Worm (Caenorhabditis elegans): Measurements from ENCODE around the gene csq-1.
A peak's percentile ranks its signal among the peaks of the same experiment; 100 is the strongest.

The csq-1 gene

ce11 chrX:14684406-14684927, at the start of gene csq-1:
csq-1 (plus strand) TSS chrX:14684877.
- TF ChIP-seq F13H6.1 (tag; optimal IDR thresholded peaks at IDR 0.05) (no peak), C38D4.7 (GFP tag; optimal IDR thresholded peaks at IDR 0.05) (no peak), ceh-18 (tag; optimal IDR thresholded peaks at IDR 0.05) (peak; percentile 64), unc-55 (GFP tag; optimal IDR thresholded peaks at IDR 0.05) (no peak), hlh-8 (tag; optimal IDR thresholded peaks at IDR 0.05) (no peak), gmeb-2 (tag; optimal IDR thresholded peaks at IDR 0.05) (no peak), elt-4 (tag; optimal IDR thresholded peaks at IDR 0.05) (no peak), pat-9 (tag; optimal IDR thresholded peaks at IDR 0.05) (peak; percentile 5)

ce11 chrX:14636157-14636556, 48.5 kb upstream of the csq-1 start, which contains the start of gene F54E4.3:
F54E4.3 (minus strand) TSS chrX:14636421.
- TF ChIP-seq ceh-14 (tag; optimal IDR thresholded peaks at IDR 0.05): no peak
- no peak for TF ChIP-seq ceh-6 (GFP tag; optimal IDR thresholded peaks at IDR 0.05)
- TF ChIP-seq Y22D7AL.16 (tag; optimal IDR thresholded peaks at IDR 0.05): no peak
- no peak for TF ChIP-seq ref-2 (tag; optimal IDR thresholded peaks at IDR 0.05)
- TF ChIP-seq sox-2 (GFP tag; IDR thresholded peaks at IDR 0.05): no peak
- TF ChIP-seq pqm-1 (tag; optimal IDR thresholded peaks at IDR 0.05): no peak

- no peak for TF ChIP-seq hlh-13 (GFP tag; optimal IDR thresholded peaks at IDR 0.05)
- no peak for TF ChIP-seq fax-1 (tag; optimal IDR thresholded peaks at IDR 0.05)
- peak; percentile 60 for TF ChIP-seq unc-55 (GFP tag; optimal IDR thresholded peaks at IDR 0.05)
- peak; percentile 46 for TF ChIP-seq ceh-19 (GFP tag; optimal IDR thresholded peaks at IDR 0.05)
- peak; percentile 98 for TF ChIP-seq unc-42 (tag; optimal IDR thresholded peaks at IDR 0.05)
- peak; percentile 25 for TF ChIP-seq pros-1 (tag; optimal IDR thresholded peaks at IDR 0.05)
- peak; percentile 19 for TF ChIP-seq nfya-1 (tag; optimal IDR thresholded peaks at IDR 0.05)
- TF ChIP-seq C38D4.7 (GFP tag; optimal IDR thresholded peaks at IDR 0.05): peak; percentile 3
- TF ChIP-seq ceh-6 (GFP tag; optimal IDR thresholded peaks at IDR 0.05): peak; percentile 9
- TF ChIP-seq madf-2 (tag; optimal IDR thresholded peaks at IDR 0.05): peak; percentile 1
- no peak for TF ChIP-seq sox-2 (GFP tag; IDR thresholded peaks at IDR 0.05)
- TF ChIP-seq lim-6 (tag; optimal IDR thresholded peaks at IDR 0.05): no peak
- peak; percentile 44 for TF ChIP-seq ceh-31 (tag; optimal IDR thresholded peaks at IDR 0.05)
- TF ChIP-seq ceh-14 (tag; optimal IDR thresholded peaks at IDR 0.05): no peak
Observed at ce11 chrX:14636712-14637111, 48.0 kb upstream of the csq-1 start.

DNA sequence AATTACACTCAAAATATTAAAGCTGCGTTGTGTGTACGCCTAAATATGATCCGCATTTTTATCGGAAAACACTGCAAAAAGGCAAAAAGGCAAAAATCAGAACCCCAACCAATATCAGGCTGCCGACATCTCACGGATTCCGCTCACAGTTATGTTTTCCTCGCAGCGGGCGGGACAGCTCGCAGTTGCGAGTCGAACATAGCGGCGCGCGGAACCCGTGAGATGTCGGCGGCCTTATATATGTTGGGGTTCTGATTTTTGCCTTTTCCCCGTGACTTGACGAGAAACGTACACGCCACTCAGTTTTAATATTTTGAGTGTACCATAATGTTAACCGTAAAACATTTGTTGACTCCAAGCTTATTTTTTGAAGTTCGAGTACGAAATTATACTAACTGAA, 47.2 kb upstream of the csq-1 start:
- TF ChIP-seq ahr-1 (tag; optimal IDR thresholded peaks at IDR 0.05) (no peak), dve-1 (tag; optimal IDR thresholded peaks at IDR 0.05) (no peak), tbx-2 (tag; optimal IDR thresholded peaks at IDR 0.05) (no peak), C38D4.7 (GFP tag; optimal IDR thresholded peaks at IDR 0.05) (no peak), ceh-19 (GFP tag; optimal IDR thresholded peaks at IDR 0.05) (no peak)

- TF ChIP-seq C38D4.7 (GFP tag; optimal IDR thresholded peaks at IDR 0.05): no peak
- peak; percentile 51 for TF ChIP-seq dmd-4 (tag; optimal IDR thresholded peaks at IDR 0.05; ENCODE audit: borderline replicate concordance)
- TF ChIP-seq hlh-15 (tag; optimal IDR thresholded peaks at IDR 0.05): no peak
- no peak for TF ChIP-seq ceh-22 (tag; optimal IDR thresholded peaks at IDR 0.05)
- peak; percentile 79 for TF ChIP-seq ceh-18 (tag; optimal IDR thresholded peaks at IDR 0.05)
- no peak for TF ChIP-seq fax-1 (tag; optimal IDR thresholded peaks at IDR 0.05)
- TF ChIP-seq hlh-30 (tag; optimal IDR thresholded peaks at IDR 0.05; ENCODE audit: insufficient read depth): no peak
- no peak for TF ChIP-seq hlh-13 (GFP tag; optimal IDR thresholded peaks at IDR 0.05)
- TF ChIP-seq tbx-2 (tag; optimal IDR thresholded peaks at IDR 0.05): peak; percentile 30
- TF ChIP-seq pros-1 (tag; optimal IDR thresholded peaks at IDR 0.05): no peak
- TF ChIP-seq ceh-14 (tag; optimal IDR thresholded peaks at IDR 0.05): peak; percentile 45
- TF ChIP-seq syd-9 (tag; optimal IDR thresholded peaks at IDR 0.05): no peak
- TF ChIP-seq Y22D7AL.16 (tag; optimal IDR thresholded peaks at IDR 0.05): no peak
- TF ChIP-seq sox-2 (GFP tag; IDR thresholded peaks at IDR 0.05): no peak
- no peak for TF ChIP-seq unc-86 (tag; optimal IDR thresholded peaks at IDR 0.05)
- TF ChIP-seq lim-6 (tag; optimal IDR thresholded peaks at IDR 0.05): no peak
- peak; percentile 62 for TF ChIP-seq ceh-31 (tag; optimal IDR thresholded peaks at IDR 0.05)
- TF ChIP-seq ceh-45 (GFP tag; IDR thresholded peaks at IDR 0.05): no peak
- no peak for TF ChIP-seq gmeb-2 (tag; optimal IDR thresholded peaks at IDR 0.05)
- TF ChIP-seq ceh-19 (GFP tag; optimal IDR thresholded peaks at IDR 0.05): no peak
- no peak for TF ChIP-seq fkh-10 (GFP tag; optimal IDR thresholded peaks at IDR 0.05)
- no peak for TF ChIP-seq madf-2 (tag; optimal IDR thresholded peaks at IDR 0.05)
- TF ChIP-seq nhr-232 (tag; optimal IDR thresholded peaks at IDR 0.05): no peak
- TF ChIP-seq unc-42 (tag; optimal IDR thresholded peaks at IDR 0.05): peak; percentile 86
- no peak for TF ChIP-seq C08G9.2 (tag; optimal IDR thresholded peaks at IDR 0.05)
- TF ChIP-seq eyg-1 (tag; optimal IDR thresholded peaks at IDR 0.05): no peak
- TF ChIP-seq lin-11 (tag; optimal IDR thresholded peaks at IDR 0.05): no peak
- TF ChIP-seq ceh-2 (tag; optimal IDR thresholded peaks at IDR 0.05): no peak
- TF ChIP-seq ttx-3 (tag; optimal IDR thresholded peaks at IDR 0.05): no peak
- TF ChIP-seq odd-2 (tag; optimal IDR thresholded peaks at IDR 0.05): no peak
- TF ChIP-seq zip-5 (tag; optimal IDR thresholded peaks at IDR 0.05): no peak
Observed at ce11 chrX:14639941-14640340, 44.7 kb upstream of the csq-1 start.
